Fruit fly (Drosophila melanogaster) whole organism, embryonic: ENCODE results near the gene CG4025.

ENCODE experiments used
- C15 ChIP-seq: fragments of 200-800 bp; sonication (Bioruptor generic); IDR thresholded peaks from 3 replicates; pipeline ENCODE4 v1.3.6; 2022; ENCODE audit warnings: missing biosample characterization, missing genetic modification characterization
- CG10147 ChIP-seq: fragments of 200-800 bp; sonication (Bioruptor generic); optimal IDR thresholded peaks from 2 replicates; lab custom pipeline; 2019; ENCODE audit warnings: missing biosample characterization, mild to moderate bottlenecking, missing genetic modification characterization, moderate library complexity
- CG11247 ChIP-seq: fragments of 200-800 bp; sonication (Bioruptor generic); IDR thresholded peaks from 2 replicates; pipeline ENCODE4 v1.3.6; 2022; ENCODE audit warnings: missing biosample characterization, missing genetic modification characterization
- CG1233 ChIP-seq: fragments of 200-800 bp; sonication (Bioruptor generic); optimal IDR thresholded peaks from 4 replicates; lab custom pipeline; 2018; ENCODE audit warnings: missing biosample characterization, mild to moderate bottlenecking, missing genetic modification characterization
- CG12769 ChIP-seq: fragments of 200-800 bp; sonication (Bioruptor generic); optimal IDR thresholded peaks from 2 replicates; lab custom pipeline; 2019; ENCODE audit warnings: missing biosample characterization, mild to moderate bottlenecking, missing genetic modification characterization, moderate library complexity
- CG15696 ChIP-seq: fragments of 200-800 bp; sonication (Bioruptor generic); optimal IDR thresholded peaks from 2 replicates; lab custom pipeline; 2019; ENCODE audit warnings: missing biosample characterization, mild to moderate bottlenecking, missing genetic modification characterization, moderate library complexity
- CG1602 ChIP-seq: fragments of 200-800 bp; sonication (Bioruptor generic); optimal IDR thresholded peaks from 3 replicates; lab custom pipeline; 2016; ENCODE audit warnings: missing biosample characterization, missing genetic modification characterization
- CG17385 ChIP-seq: fragments of 200-800 bp; sonication (Bioruptor generic); optimal IDR thresholded peaks from 3 replicates; lab custom pipeline; 2018; ENCODE audit warnings: missing biosample characterization, mild to moderate bottlenecking, missing genetic modification characterization
- CG2712 ChIP-seq: fragments of 200-800 bp; optimal IDR thresholded peaks from 3 replicates; lab custom pipeline; 2019; ENCODE audit warnings: missing biosample characterization, mild to moderate bottlenecking, missing genetic modification characterization, moderate library complexity
- CG30020 ChIP-seq: fragments of 200-800 bp; optimal IDR thresholded peaks from 2 replicates; lab custom pipeline; 2019; ENCODE audit warnings: missing biosample characterization, mild to moderate bottlenecking, missing genetic modification characterization, moderate library complexity
- CG30431 ChIP-seq: fragments of 200-800 bp; sonication (Bioruptor generic); optimal IDR thresholded peaks from 2 replicates; lab custom pipeline; 2017; ENCODE audit warnings: missing biosample characterization, missing genetic modification characterization
- CG31441 ChIP-seq: fragments of 200-800 bp; sonication (Bioruptor generic); IDR thresholded peaks from 2 replicates; pipeline ENCODE4 v1.3.6; 2022; ENCODE audit warnings: missing biosample characterization, missing genetic modification characterization
- CG3163 ChIP-seq: fragments of 200-800 bp; sonication (Bioruptor generic); optimal IDR thresholded peaks from 3 replicates; lab custom pipeline; 2016; ENCODE audit warnings: missing biosample characterization, missing genetic modification characterization
- CG32772 ChIP-seq: fragments of 200-800 bp; sonication (Bioruptor generic); IDR thresholded peaks from 2 replicates; pipeline ENCODE4 v1.3.6; 2022; ENCODE audit warnings: missing biosample characterization, missing genetic modification characterization
- CG33213 ChIP-seq: fragments of 200-800 bp; sonication (Bioruptor generic); optimal IDR thresholded peaks from 3 replicates; lab custom pipeline; 2016; ENCODE audit warnings: missing biosample characterization, missing genetic modification characterization
- CG34224 ChIP-seq: fragments of 200-800 bp; sonication (Bioruptor generic); IDR thresholded peaks from 3 replicates; pipeline ENCODE4 v1.3.6; 2022; ENCODE audit warnings: missing biosample characterization, missing genetic modification characterization; ENCODE audit not compliant: partially characterized antibody
- CG3995 ChIP-seq: fragments of 200-800 bp; sonication (Bioruptor generic); optimal IDR thresholded peaks from 3 replicates; lab custom pipeline; 2016; ENCODE audit warnings: missing biosample characterization, missing genetic modification characterization
- CG4404 ChIP-seq: fragments of 200-800 bp; sonication (Bioruptor generic); IDR thresholded peaks from 2 replicates; pipeline ENCODE4 v1.3.6; 2022; ENCODE audit warnings: missing biosample characterization, missing genetic modification characterization
- CG8089 ChIP-seq: fragments of 200-800 bp; sonication (Bioruptor generic); optimal IDR thresholded peaks from 3 replicates; lab custom pipeline; 2016; ENCODE audit warnings: missing biosample characterization, missing genetic modification characterization
- CG8290 ChIP-seq, 3 experiments: fragments of 200-800 bp; sonication (Bioruptor generic); optimal IDR thresholded peaks; 2 replicates each; lab custom pipeline; 2016 to 2019; ENCODE audit warnings: missing biosample characterization in 3 of 3, missing genetic modification characterization in 3 of 3, mild to moderate bottlenecking in 2 of 3, moderate library complexity in 1 of 3
- CG8944 ChIP-seq: fragments of 200-800 bp; sonication (Bioruptor generic); optimal IDR thresholded peaks from 3 replicates; lab custom pipeline; 2016; ENCODE audit warnings: missing biosample characterization, missing genetic modification characterization
- CHES-1-like ChIP-seq: fragments of 200-800 bp; sonication (Bioruptor generic); optimal IDR thresholded peaks from 2 replicates; lab custom pipeline; 2016; ENCODE audit warnings: missing biosample characterization, missing genetic modification characterization
- D ChIP-seq, 2 experiments: fragments of 200-800 bp in 1 of 2; fragments of >200 bp in 1 of 2; sonication (Bioruptor generic) in 1 of 2; optimal IDR thresholded peaks; 2 replicates in 1 of 2; 3 replicates in 1 of 2; lab custom pipeline; 2017; ENCODE audit warnings: mild to moderate bottlenecking in 1 of 2, missing biosample characterization in 1 of 2, missing genetic modification characterization in 1 of 2, missing genetic modification reagents in 1 of 2
- Deaf1 ChIP-seq: fragments of 200-800 bp; optimal IDR thresholded peaks from 3 replicates; lab custom pipeline; 2019; ENCODE audit warnings: missing biosample characterization, mild to moderate bottlenecking, missing genetic modification characterization, moderate library complexity
- E2f2 ChIP-seq: fragments of 200-800 bp; sonication (Bioruptor generic); IDR thresholded peaks from 2 replicates; pipeline ENCODE4 v1.3.6; 2022; ENCODE audit warnings: missing biosample characterization, missing genetic modification characterization
- Fer3 ChIP-seq: fragments of 200-800 bp; sonication (Bioruptor generic); optimal IDR thresholded peaks from 2 replicates; lab custom pipeline; 2018; ENCODE audit warnings: missing biosample characterization, mild to moderate bottlenecking, missing genetic modification characterization, moderate library complexity
- GATAe ChIP-seq: fragments of 200-800 bp; sonication (Bioruptor generic); conservative IDR thresholded peaks from 2 replicates; pipeline ENCODE4 v1.3.6; 2022; ENCODE audit warnings: missing biosample characterization, missing genetic modification characterization
- HLH3B ChIP-seq: fragments of 200-800 bp; sonication (Bioruptor generic); IDR thresholded peaks from 2 replicates; pipeline ENCODE4 v1.3.6; 2022; ENCODE audit warnings: missing biosample characterization, missing genetic modification characterization
- Hey ChIP-seq: fragments of 200-800 bp; sonication (Bioruptor generic); optimal IDR thresholded peaks from 3 replicates; lab custom pipeline; 2018; ENCODE audit warnings: missing biosample characterization, mild to moderate bottlenecking, missing genetic modification characterization
- Neu2 ChIP-seq: fragments of 200-800 bp; sonication (Bioruptor generic); optimal IDR thresholded peaks from 3 replicates; lab custom pipeline; 2016; ENCODE audit warnings: missing biosample characterization, missing genetic modification characterization, borderline replicate concordance
- Spps ChIP-seq: fragments of 200-800 bp; sonication (Bioruptor generic); optimal IDR thresholded peaks from 2 replicates; lab custom pipeline; 2018; ENCODE audit warnings: missing biosample characterization, mild to moderate bottlenecking, missing genetic modification characterization
- TFAM ChIP-seq: fragments of 200-800 bp; sonication (Bioruptor generic); optimal IDR thresholded peaks from 2 replicates; lab custom pipeline; 2017; ENCODE audit warnings: missing biosample characterization, missing genetic modification characterization, inconsistent platforms
- ac ChIP-seq: fragments of 200-800 bp; sonication (Bioruptor generic); optimal IDR thresholded peaks from 3 replicates; lab custom pipeline; 2017; ENCODE audit warnings: missing biosample characterization, mild to moderate bottlenecking, missing genetic modification characterization
- aop ChIP-seq: fragments of 200-800 bp; sonication (Bioruptor generic); IDR thresholded peaks from 2 replicates; pipeline ENCODE4 v1.3.6; 2022; ENCODE audit warnings: missing biosample characterization, missing genetic modification characterization
- gcm ChIP-seq: fragments of 200-800 bp; sonication (Bioruptor generic); optimal IDR thresholded peaks from 2 replicates; lab custom pipeline; 2019; ENCODE audit warnings: missing biosample characterization, mild to moderate bottlenecking, missing genetic modification characterization, moderate library complexity
- grau ChIP-seq: fragments of 200-800 bp; optimal IDR thresholded peaks from 3 replicates; lab custom pipeline; 2019; ENCODE audit warnings: missing biosample characterization, mild to moderate bottlenecking, missing genetic modification characterization, moderate library complexity
- grn ChIP-seq: fragments of 200-800 bp; sonication (Bioruptor generic); optimal IDR thresholded peaks from 3 replicates; lab custom pipeline; 2017; ENCODE audit warnings: missing biosample characterization, missing genetic modification characterization
- gsb-n ChIP-seq: fragments of 200-800 bp; sonication (Bioruptor generic); optimal IDR thresholded peaks from 3 replicates; lab custom pipeline; 2018; ENCODE audit warnings: missing biosample characterization, mild to moderate bottlenecking, missing genetic modification characterization
- ham ChIP-seq: fragments of 200-800 bp; sonication (Bioruptor generic); IDR thresholded peaks from 2 replicates; pipeline ENCODE4 v1.3.6; 2022; ENCODE audit warnings: missing biosample characterization, missing genetic modification characterization
- inv ChIP-seq: fragments of 200-800 bp; sonication (Bioruptor generic); IDR thresholded peaks from 2 replicates; pipeline ENCODE4 v1.3.6; 2022; ENCODE audit warnings: missing biosample characterization, missing genetic modification characterization; ENCODE audit not compliant: partially characterized antibody
- jigr1 ChIP-seq: fragments of 200-800 bp; sonication (Bioruptor generic); IDR thresholded peaks from 3 replicates; pipeline ENCODE4 v1.3.6; 2022; ENCODE audit warnings: missing biosample characterization, missing genetic modification characterization
- lab ChIP-seq: fragments of 200-800 bp; sonication (Bioruptor generic); optimal IDR thresholded peaks from 3 replicates; lab custom pipeline; 2017; ENCODE audit warnings: missing biosample characterization, missing genetic modification characterization, mild to moderate bottlenecking, moderate library complexity, missing genetic modification reagents
- nom ChIP-seq: fragments of 200-800 bp; sonication (Bioruptor generic); optimal IDR thresholded peaks from 2 replicates; lab custom pipeline; 2017; ENCODE audit warnings: missing biosample characterization, missing genetic modification characterization, mild to moderate bottlenecking, moderate library complexity, missing genetic modification reagents
- pzg ChIP-seq: fragments of 200-800 bp; sonication (Bioruptor generic); optimal IDR thresholded peaks from 3 replicates; lab custom pipeline; 2018; ENCODE audit warnings: missing biosample characterization, mild to moderate bottlenecking, missing genetic modification characterization, moderate library complexity
- run ChIP-seq: fragments of 200-800 bp; sonication (Bioruptor generic); optimal IDR thresholded peaks from 3 replicates; lab custom pipeline; 2018; ENCODE audit warnings: missing biosample characterization, mild to moderate bottlenecking, missing genetic modification characterization
- shn ChIP-seq: fragments of 200-800 bp; sonication (Bioruptor generic); optimal IDR thresholded peaks from 3 replicates; lab custom pipeline; 2016; ENCODE audit warnings: missing biosample characterization, missing genetic modification characterization
- sima ChIP-seq: fragments of 200-800 bp; sonication (Bioruptor generic); optimal IDR thresholded peaks from 2 replicates; lab custom pipeline; 2016; ENCODE audit warnings: missing biosample characterization, missing genetic modification characterization
- ssp ChIP-seq: fragments of 200-800 bp; sonication (Bioruptor generic); IDR thresholded peaks from 2 replicates; pipeline ENCODE4 v1.3.6; 2022; ENCODE audit warnings: missing biosample characterization, missing genetic modification characterization
- stc ChIP-seq: fragments of 200-800 bp; sonication (Bioruptor generic); IDR thresholded peaks from 2 replicates; pipeline ENCODE4 v1.3.6; 2022; ENCODE audit warnings: missing biosample characterization, missing genetic modification characterization
- wek ChIP-seq: fragments of 200-800 bp; sonication (Bioruptor generic); optimal IDR thresholded peaks from 3 replicates; lab custom pipeline; 2018; ENCODE audit warnings: missing biosample characterization, mild to moderate bottlenecking, missing genetic modification characterization, moderate library complexity
- zfh2 ChIP-seq: fragments of 200-800 bp; sonication (Bioruptor generic); optimal IDR thresholded peaks from 2 replicates; lab custom pipeline; 2016; ENCODE audit warnings: missing biosample characterization, missing genetic modification characterization

CG4025 gene

dm6 chrX:2061119-2061518 is 15.6 kb upstream of the CG4025 start (continued):
- TF ChIP-seq sima (GFP tag; lab: Kevin White, UChicago) (no peak), E2f2 (GFP tag; lab: Robert Waterston, UW) (no peak), Hey (no peak), CG17385 (GFP tag; lab: Kevin White, UChicago) (peak; percentile 65), D (optimal IDR thresholded peaks at IDR 0.05; lab: Kevin White, UChicago) (no peak), D (GFP tag; optimal IDR thresholded peaks at IDR 0.05; lab: Kevin White, UChicago) (peak; percentile 24), CG1602 (no peak), Fer3 (peak; percentile 32), CG10147 (GFP tag; lab: Kevin White, UChicago) (peak; percentile 19), CG11247 (no peak), CG12769 (tag; lab: Kevin White, UChicago) (no peak), CG3163 (GFP tag; lab: Kevin White, UChicago) (no peak), run (tag; lab: Kevin White, UChicago) (no peak), C15 (no peak), aop (GFP tag; lab: Robert Waterston, UW) (no peak), lab (GFP tag; lab: Kevin White, UChicago) (peak; percentile 35), Deaf1 (tag; lab: Kevin White, UChicago) (peak; percentile 66), TFAM (no peak), CG31441 (peak; percentile 55), nom (peak; percentile 27), CG8290 (GFP tag; optimal IDR thresholded peaks at IDR 0.05; lab: Kevin White, UChicago) (no peak), CG8290 (tag; optimal IDR thresholded peaks at IDR 0.05; lab: Kevin White, UChicago) (peak; percentile 21 to 53), grau (tag; lab: Kevin White, UChicago) (peak; percentile 42), CG15696 (tag; lab: Kevin White, UChicago) (peak; percentile 20), Neu2 (GFP tag; lab: Kevin White, UChicago) (no peak), CG2712 (tag; lab: Kevin White, UChicago) (peak; percentile 60), CG30431 (GFP tag; lab: Kevin White, UChicago) (no peak), CG4404 (GFP tag; lab: Robert Waterston, UW) (no peak), stc (GFP tag; lab: Robert Waterston, UW) (0 out of 2 replicates have a peak, but pooled peaks have one; percentile 19), CG30020 (tag; lab: Kevin White, UChicago) (peak; percentile 25), CG8944 (GFP tag; lab: Kevin White, UChicago) (no peak), Spps (tag; lab: Kevin White, UChicago) (no peak), CG34224 (GFP tag; lab: Robert Waterston, UW) (no peak), ac (GFP tag; lab: Kevin White, UChicago) (peak; percentile 5), grn (GFP tag; lab: Kevin White, UChicago) (no peak), CG1233 (GFP tag; lab: Kevin White, UChicago) (peak; percentile 66), shn (no peak), CG8089 (GFP tag; lab: Kevin White, UChicago) (no peak), GATAe (GFP tag; lab: Robert Waterston, UW) (no peak), inv (GFP tag; lab: Robert Waterston, UW) (no peak), CG3995 (GFP tag; lab: Kevin White, UChicago) (no peak), ham (GFP tag; lab: Robert Waterston, UW) (no peak), CG33213 (no peak), gsb-n (tag; lab: Kevin White, UChicago) (peak; percentile 1), HLH3B (GFP tag; lab: Robert Waterston, UW) (no peak), pzg (GFP tag; lab: Kevin White, UChicago) (peak; percentile 14), CHES-1-like (GFP tag; lab: Kevin White, UChicago) (no peak), zfh2 (no peak), gcm (GFP tag; lab: Kevin White, UChicago) (peak; percentile 38), jigr1 (GFP tag; lab: Robert Waterston, UW) (no peak), wek (GFP tag; lab: Kevin White, UChicago) (peak; percentile 50), ssp (GFP tag; lab: Robert Waterston, UW) (no peak), CG32772 (GFP tag; lab: Robert Waterston, UW) (no peak)
